Worm (Caenorhabditis elegans): ENCODE data around the gene C28H8.2.

C28H8.2 gene

ce11 chrIII:5876140-5876675 is 43.9 kb upstream of the C28H8.2 start, which contains the start of gene aldo-2 (continued):
- TF ChIP-seq ceh-8 (GFP tag; optimal IDR thresholded peaks at IDR 0.05) (no peak), aha-1 (tag; optimal IDR thresholded peaks at IDR 0.05) (no peak), grh-1 (GFP tag; IDR thresholded peaks at IDR 0.05) (0 out of 2 replicates have a peak, but pooled peaks have one; percentile 5), vab-15 (tag; optimal IDR thresholded peaks at IDR 0.05) (no peak), snu-23 (GFP tag; optimal IDR thresholded peaks at IDR 0.05) (peak; percentile 57), dpl-1 (GFP tag; optimal IDR thresholded peaks at IDR 0.05) (peak in 2 of 3 experiments; percentile 22 to 33), ces-1 (GFP tag; optimal IDR thresholded peaks at IDR 0.05) (no peak), efl-1 (optimal IDR thresholded peaks at IDR 0.05) (peak; percentile 22 to 30), efl-1 (GFP tag; optimal IDR thresholded peaks at IDR 0.05 in 1 of 2) (peak in 1 of 2 experiments; percentile 92), nhr-19 (GFP tag; conservative IDR thresholded peaks at IDR 0.05) (peak; percentile 6; the same call in 1 of the 2 replicates), mep-1 (tag; optimal IDR thresholded peaks at IDR 0.05) (peak; percentile 14), nhr-20 (tag; optimal IDR thresholded peaks at IDR 0.05) (peak; percentile 31), efl-3 (GFP tag; optimal IDR thresholded peaks at IDR 0.05) (no peak), isw-1 (GFP tag; IDR thresholded peaks at IDR 0.05) (no peak), aly-2 (tag; optimal IDR thresholded peaks at IDR 0.05) (no peak), sptf-1 (tag; optimal IDR thresholded peaks at IDR 0.05) (no peak), mdl-1 (tag; optimal IDR thresholded peaks at IDR 0.05) (peak in 1 of 2 experiments; percentile 40), lin-14 (GFP tag; optimal IDR thresholded peaks at IDR 0.05) (peak; percentile 76)

ce11 chrIII:5876867-5877641 is 43.1 kb upstream of the C28H8.2 start:
- peak; percentile 58 for TF ChIP-seq nhr-90 (tag; optimal IDR thresholded peaks at IDR 0.05; ENCODE audit: poor library complexity)
- TF ChIP-seq nhr-19 (GFP tag; conservative IDR thresholded peaks at IDR 0.05) = peak; percentile 27
- peak; percentile 31 for TF ChIP-seq lin-14 (GFP tag; optimal IDR thresholded peaks at IDR 0.05)
- TF ChIP-seq blmp-1 (tag; optimal IDR thresholded peaks at IDR 0.05) = peak; percentile 90
- peak; percentile 65 for TF ChIP-seq snu-23 (GFP tag; optimal IDR thresholded peaks at IDR 0.05)
- peak; percentile 38 for TF ChIP-seq elt-2 (tag; optimal IDR thresholded peaks at IDR 0.05)
- TF ChIP-seq nhr-71 (tag; optimal IDR thresholded peaks at IDR 0.05) = peak; percentile 73
- peak; percentile 21 for TF ChIP-seq mep-1 (tag; optimal IDR thresholded peaks at IDR 0.05)
- TF ChIP-seq unc-130 (tag; optimal IDR thresholded peaks at IDR 0.05) = no peak
- peak; percentile 38 for TF ChIP-seq nhr-85 (tag)
- no peak for TF ChIP-seq hlh-17 (GFP tag; optimal IDR thresholded peaks at IDR 0.05; ENCODE audit: borderline replicate concordance)
- peak in 1 of 2 experiments; percentile 0 for TF ChIP-seq mdl-1 (tag; optimal IDR thresholded peaks at IDR 0.05)
- peak in 4 of 6 experiments; percentile 10 to 61 (median 28) for TF ChIP-seq elt-3 (tag; optimal IDR thresholded peaks at IDR 0.05)
- no peak for TF ChIP-seq ceh-63 (GFP tag; optimal IDR thresholded peaks at IDR 0.05)
- TF ChIP-seq snpc-4 (tag; optimal IDR thresholded peaks at IDR 0.05) = no peak
- TF ChIP-seq efl-1 (optimal IDR thresholded peaks at IDR 0.05) = no peak
- TF ChIP-seq efl-1 (GFP tag; optimal IDR thresholded peaks at IDR 0.05 in 1 of 2) = peak in 1 of 2 experiments; percentile 78
- peak; percentile 26; the same call in 1 of the 2 replicates for TF ChIP-seq grh-1 (GFP tag; IDR thresholded peaks at IDR 0.05)
- no peak for TF ChIP-seq unc-98 (GFP tag; IDR thresholded peaks at IDR 0.05)
- peak in 1 of 2 experiments; percentile 62 for TF ChIP-seq lin-35 (GFP tag; optimal IDR thresholded peaks at IDR 0.05)
- TF ChIP-seq nhr-20 (tag; optimal IDR thresholded peaks at IDR 0.05) = peak; percentile 63

- TF ChIP-seq pag-3 (tag; optimal IDR thresholded peaks at IDR 0.05; ENCODE audit: borderline replicate concordance, insufficient read depth) (no peak), nhr-71 (tag; optimal IDR thresholded peaks at IDR 0.05) (no peak), lsy-2 (tag; optimal IDR thresholded peaks at IDR 0.05) (peak in 1 of 2 experiments; percentile 87), efl-1 (optimal IDR thresholded peaks at IDR 0.05) (no peak), efl-1 (GFP tag; optimal IDR thresholded peaks at IDR 0.05 in 1 of 2) (peak in 1 of 2 experiments; percentile 82), nhr-237 (tag; optimal IDR thresholded peaks at IDR 0.05) (no peak), nhr-77 (tag; optimal IDR thresholded peaks at IDR 0.05) (no peak), nhr-84 (tag; optimal IDR thresholded peaks at IDR 0.05) (no peak), hlh-17 (GFP tag; optimal IDR thresholded peaks at IDR 0.05; ENCODE audit: borderline replicate concordance) (no peak), pax-3 (tag; optimal IDR thresholded peaks at IDR 0.05) (no peak), elt-3 (tag; optimal IDR thresholded peaks at IDR 0.05) (no peak), irx-1 (tag; optimal IDR thresholded peaks at IDR 0.05) (no peak), unc-30 (tag; optimal IDR thresholded peaks at IDR 0.05) (no peak), unc-130 (tag; optimal IDR thresholded peaks at IDR 0.05) (no peak), ceh-90 (tag; optimal IDR thresholded peaks at IDR 0.05) (no peak), egl-27 (tag; optimal IDR thresholded peaks at IDR 0.05) (no peak), Y116A8C.19 (tag; optimal IDR thresholded peaks at IDR 0.05; ENCODE audit: borderline replicate concordance) (no peak), hlh-4 (tag; optimal IDR thresholded peaks at IDR 0.05) (no peak), blmp-1 (tag; optimal IDR thresholded peaks at IDR 0.05) (peak; percentile 96), dpl-1 (GFP tag; optimal IDR thresholded peaks at IDR 0.05) (peak in 1 of 3 experiments; percentile 16), nhr-19 (GFP tag; conservative IDR thresholded peaks at IDR 0.05) (no peak), nhr-90 (tag; optimal IDR thresholded peaks at IDR 0.05; ENCODE audit: poor library complexity) (no peak), mab-9 (GFP tag; IDR thresholded peaks at IDR 0.05) (no peak), fkh-8 (tag; optimal IDR thresholded peaks at IDR 0.05) (no peak)
Observed at ce11 chrIII:5878215-5878614, 41.9 kb upstream of the C28H8.2 start, which contains the start of the genes mig-21 and F01F1.2. TSS of gene mig-21 (minus strand) at chrIII:5878380. TSS of gene F01F1.2 (plus strand) at chrIII:5878554.
